Worm (Caenorhabditis elegans): Measurements from ENCODE around the gene K09A9.6.

The K09A9.6 gene

ce11 chrX:15608593-15608992 is 31.6 kb downstream of the K09A9.6 start:
- no peak for TF ChIP-seq ama-1 (optimal IDR thresholded peaks at IDR 0.05)
- TF ChIP-seq scrt-1 (GFP tag; IDR thresholded peaks at IDR 0.05): no peak
- no peak for TF ChIP-seq hmg-4 (GFP tag; optimal IDR thresholded peaks at IDR 0.05)
- no peak for TF ChIP-seq tbx-11 (GFP tag; IDR thresholded peaks at IDR 0.05)
- TF ChIP-seq flt-1 (GFP tag; IDR thresholded peaks at IDR 0.05): no peak
- TF ChIP-seq pes-1 (GFP tag; IDR thresholded peaks at IDR 0.05): no peak
- no peak for TF ChIP-seq hnd-1 (tag; optimal IDR thresholded peaks at IDR 0.05)
- no peak for TF ChIP-seq hmbx-1 (tag; optimal IDR thresholded peaks at IDR 0.05)
- TF ChIP-seq ceh-36 (tag; optimal IDR thresholded peaks at IDR 0.05): no peak
- no peak for TF ChIP-seq tra-4 (tag; optimal IDR thresholded peaks at IDR 0.05)
- no peak for TF ChIP-seq ets-7 (tag; optimal IDR thresholded peaks at IDR 0.05)

ce11 chrX:15609698-15610097 is 32.7 kb downstream of the K09A9.6 start:
- TF ChIP-seq ceh-36 (tag; optimal IDR thresholded peaks at IDR 0.05) (no peak), tbx-37 (GFP tag; conservative IDR thresholded peaks at IDR 0.05) (no peak), ama-1 (optimal IDR thresholded peaks at IDR 0.05) (no peak), ets-7 (tag; optimal IDR thresholded peaks at IDR 0.05) (no peak), aly-1 (tag; optimal IDR thresholded peaks at IDR 0.05) (no peak), hmg-4 (GFP tag; optimal IDR thresholded peaks at IDR 0.05) (no peak), tbx-11 (GFP tag; IDR thresholded peaks at IDR 0.05) (no peak), hmbx-1 (tag; optimal IDR thresholded peaks at IDR 0.05) (no peak), flt-1 (GFP tag; IDR thresholded peaks at IDR 0.05) (no peak), tra-4 (tag; optimal IDR thresholded peaks at IDR 0.05) (no peak), hnd-1 (tag; optimal IDR thresholded peaks at IDR 0.05) (no peak), ceh-13 (GFP tag; optimal IDR thresholded peaks at IDR 0.05) (no peak), pes-1 (GFP tag; IDR thresholded peaks at IDR 0.05) (no peak), F13C5.2 (tag; optimal IDR thresholded peaks at IDR 0.05) (no peak), scrt-1 (GFP tag; IDR thresholded peaks at IDR 0.05) (no peak), B0310.2 (tag; optimal IDR thresholded peaks at IDR 0.05) (no peak), sea-1 (GFP tag; conservative IDR thresholded peaks at IDR 0.05) (no peak)

- TF ChIP-seq sea-1 (GFP tag; conservative IDR thresholded peaks at IDR 0.05) (no peak), ets-7 (tag; optimal IDR thresholded peaks at IDR 0.05) (no peak), flt-1 (GFP tag; IDR thresholded peaks at IDR 0.05) (no peak), B0310.2 (tag; optimal IDR thresholded peaks at IDR 0.05) (no peak), ama-1 (optimal IDR thresholded peaks at IDR 0.05) (no peak), pes-1 (GFP tag; IDR thresholded peaks at IDR 0.05) (no peak), tbx-37 (GFP tag; conservative IDR thresholded peaks at IDR 0.05) (no peak), hmg-4 (GFP tag; optimal IDR thresholded peaks at IDR 0.05) (no peak), aly-1 (tag; optimal IDR thresholded peaks at IDR 0.05) (no peak), hmbx-1 (tag; optimal IDR thresholded peaks at IDR 0.05) (no peak), F13C5.2 (tag; optimal IDR thresholded peaks at IDR 0.05) (no peak), tbx-11 (GFP tag; IDR thresholded peaks at IDR 0.05) (no peak), tra-4 (tag; optimal IDR thresholded peaks at IDR 0.05) (no peak), ceh-13 (GFP tag; optimal IDR thresholded peaks at IDR 0.05) (no peak), ceh-36 (tag; optimal IDR thresholded peaks at IDR 0.05) (no peak), hnd-1 (tag; optimal IDR thresholded peaks at IDR 0.05) (no peak), scrt-1 (GFP tag; IDR thresholded peaks at IDR 0.05) (no peak)
Observed at ce11 chrX:15610527-15611091, 33.6 kb downstream of the K09A9.6 start.

- TF ChIP-seq ceh-36 (tag; optimal IDR thresholded peaks at IDR 0.05) (no peak), F13C5.2 (tag; optimal IDR thresholded peaks at IDR 0.05) (peak; percentile 50), tra-4 (tag; optimal IDR thresholded peaks at IDR 0.05) (no peak), tbx-11 (GFP tag; IDR thresholded peaks at IDR 0.05) (no peak), pes-1 (GFP tag; IDR thresholded peaks at IDR 0.05) (0 out of 2 replicates have a peak, but pooled peaks have one; percentile 3), B0310.2 (tag; optimal IDR thresholded peaks at IDR 0.05) (no peak), aly-1 (tag; optimal IDR thresholded peaks at IDR 0.05) (peak; percentile 31), hmbx-1 (tag; optimal IDR thresholded peaks at IDR 0.05) (no peak), scrt-1 (GFP tag; IDR thresholded peaks at IDR 0.05) (no peak)
Observed at ce11 chrX:15613745-15614229, 36.7 kb downstream of the K09A9.6 start, which contains the start of gene K09E9.3. K09E9.3 (minus strand) TSS chrX:15613795.

- TF ChIP-seq ceh-13 (GFP tag; optimal IDR thresholded peaks at IDR 0.05): no peak
- TF ChIP-seq tbx-37 (GFP tag; conservative IDR thresholded peaks at IDR 0.05): no peak
- no peak for TF ChIP-seq tra-4 (tag; optimal IDR thresholded peaks at IDR 0.05)
- no peak for TF ChIP-seq pes-1 (GFP tag; IDR thresholded peaks at IDR 0.05)
- TF ChIP-seq hmbx-1 (tag; optimal IDR thresholded peaks at IDR 0.05): no peak
- peak; percentile 26 for TF ChIP-seq F13C5.2 (tag; optimal IDR thresholded peaks at IDR 0.05)
- no peak for TF ChIP-seq B0310.2 (tag; optimal IDR thresholded peaks at IDR 0.05)
- TF ChIP-seq hmg-4 (GFP tag; optimal IDR thresholded peaks at IDR 0.05): no peak
Observed at ce11 chrX:15616443-15616842, 39.4 kb downstream of the K09A9.6 start, which contains the start of gene ergi-3. ergi-3 (minus strand) TSS chrX:15616753.

ce11 chrX:15617168-15617567 is 40.1 kb downstream of the K09A9.6 start:
- no peak for TF ChIP-seq hmbx-1 (tag; optimal IDR thresholded peaks at IDR 0.05)
- TF ChIP-seq ama-1 (optimal IDR thresholded peaks at IDR 0.05): no peak
- no peak for TF ChIP-seq sea-1 (GFP tag; conservative IDR thresholded peaks at IDR 0.05)
- TF ChIP-seq scrt-1 (GFP tag; IDR thresholded peaks at IDR 0.05): no peak
- TF ChIP-seq tra-4 (tag; optimal IDR thresholded peaks at IDR 0.05): no peak
- TF ChIP-seq ceh-36 (tag; optimal IDR thresholded peaks at IDR 0.05): no peak
- no peak for TF ChIP-seq hmg-4 (GFP tag; optimal IDR thresholded peaks at IDR 0.05)
- no peak for TF ChIP-seq aly-1 (tag; optimal IDR thresholded peaks at IDR 0.05)
- TF ChIP-seq flt-1 (GFP tag; IDR thresholded peaks at IDR 0.05): no peak
- no peak for TF ChIP-seq hnd-1 (tag; optimal IDR thresholded peaks at IDR 0.05)
- TF ChIP-seq pes-1 (GFP tag; IDR thresholded peaks at IDR 0.05): no peak
- TF ChIP-seq F13C5.2 (tag; optimal IDR thresholded peaks at IDR 0.05): no peak
- TF ChIP-seq ceh-13 (GFP tag; optimal IDR thresholded peaks at IDR 0.05): no peak
- TF ChIP-seq tbx-37 (GFP tag; conservative IDR thresholded peaks at IDR 0.05): no peak
- TF ChIP-seq B0310.2 (tag; optimal IDR thresholded peaks at IDR 0.05): no peak
- no peak for TF ChIP-seq ets-7 (tag; optimal IDR thresholded peaks at IDR 0.05)
- no peak for TF ChIP-seq tbx-11 (GFP tag; IDR thresholded peaks at IDR 0.05)

ce11 chrX:15619273-15619672 is 42.2 kb downstream of the K09A9.6 start:
- TF ChIP-seq B0310.2 (tag; optimal IDR thresholded peaks at IDR 0.05) (no peak), ets-7 (tag; optimal IDR thresholded peaks at IDR 0.05) (no peak), aly-1 (tag; optimal IDR thresholded peaks at IDR 0.05) (no peak), F13C5.2 (tag; optimal IDR thresholded peaks at IDR 0.05) (no peak), sea-1 (GFP tag; conservative IDR thresholded peaks at IDR 0.05) (no peak), pes-1 (GFP tag; IDR thresholded peaks at IDR 0.05) (peak; percentile 62), flt-1 (GFP tag; IDR thresholded peaks at IDR 0.05) (no peak), ceh-13 (GFP tag; optimal IDR thresholded peaks at IDR 0.05) (no peak), ceh-36 (tag; optimal IDR thresholded peaks at IDR 0.05) (no peak), hmbx-1 (tag; optimal IDR thresholded peaks at IDR 0.05) (no peak), tra-4 (tag; optimal IDR thresholded peaks at IDR 0.05) (no peak), ama-1 (optimal IDR thresholded peaks at IDR 0.05) (no peak), hmg-4 (GFP tag; optimal IDR thresholded peaks at IDR 0.05) (peak; percentile 30), tbx-37 (GFP tag; conservative IDR thresholded peaks at IDR 0.05) (no peak)
